Fruit fly (Drosophila melanogaster) whole organism, embryonic: ENCODE data around the gene Ir75b.

ENCODE experiments used
- BEAF-32 ChIP-seq: fragments of 200-800 bp; sonication (Bioruptor generic); optimal IDR thresholded peaks from 3 replicates; lab custom pipeline; 2017; ENCODE audit warnings: missing biosample characterization, missing genetic modification characterization, mild to moderate bottlenecking, moderate library complexity, missing genetic modification reagents
- Bdp1 ChIP-seq: fragments of 200-800 bp; sonication (Bioruptor generic); optimal IDR thresholded peaks from 3 replicates; lab custom pipeline; 2016; ENCODE audit warnings: missing biosample characterization, missing genetic modification characterization
- CG10565 ChIP-seq: fragments of 200-800 bp; sonication (Bioruptor generic); optimal IDR thresholded peaks from 3 replicates; lab custom pipeline; 2016; ENCODE audit warnings: missing biosample characterization, mild to moderate bottlenecking, missing genetic modification characterization
- CG11560 ChIP-seq: fragments of 200-800 bp; sonication (Bioruptor generic); IDR thresholded peaks from 3 replicates; pipeline ENCODE4 v1.3.6; 2022; ENCODE audit warnings: missing biosample characterization, missing genetic modification characterization
- CG14050 ChIP-seq: fragments of 200-800 bp; sonication (Bioruptor generic); IDR thresholded peaks from 3 replicates; pipeline ENCODE4 v1.3.6; 2022; ENCODE audit warnings: missing biosample characterization, missing genetic modification characterization
- CG15479 ChIP-seq: fragments of 200-800 bp; sonication (Bioruptor generic); optimal IDR thresholded peaks from 3 replicates; lab custom pipeline; 2019; ENCODE audit warnings: missing biosample characterization, mild to moderate bottlenecking, missing genetic modification characterization, moderate library complexity
- CG16815 ChIP-seq: fragments of 200-800 bp; sonication (Bioruptor generic); optimal IDR thresholded peaks from 3 replicates; lab custom pipeline; 2017; ENCODE audit warnings: missing biosample characterization, mild to moderate bottlenecking, missing genetic modification characterization
- CG18476 ChIP-seq: fragments of 200-800 bp; sonication (Bioruptor generic); optimal IDR thresholded peaks from 2 replicates; lab custom pipeline; 2016; ENCODE audit warnings: missing biosample characterization, mild to moderate bottlenecking, missing genetic modification characterization
- CG2116 ChIP-seq: fragments of 200-800 bp; sonication (Bioruptor generic); optimal IDR thresholded peaks from 3 replicates; lab custom pipeline; 2018; ENCODE audit warnings: missing biosample characterization, mild to moderate bottlenecking, missing genetic modification characterization
- CG34422 ChIP-seq: fragments of 200-800 bp; sonication (Bioruptor generic); IDR thresholded peaks from 3 replicates; pipeline ENCODE4 v1.3.6; 2022; ENCODE audit warnings: missing biosample characterization, missing genetic modification characterization
- CG3726 ChIP-seq: fragments of 200-800 bp; sonication (Bioruptor generic); IDR thresholded peaks from 3 replicates; pipeline ENCODE4, ENCODE4 v1.3.6; 2022; ENCODE audit warnings: missing biosample characterization, missing genetic modification characterization
- CG3995 ChIP-seq: fragments of 200-800 bp; sonication (Bioruptor generic); optimal IDR thresholded peaks from 3 replicates; lab custom pipeline; 2016; ENCODE audit warnings: missing biosample characterization, missing genetic modification characterization
- CG4617 ChIP-seq: fragments of 200-800 bp; sonication (Bioruptor generic); optimal IDR thresholded peaks from 3 replicates; lab custom pipeline; 2016; ENCODE audit warnings: missing biosample characterization, missing genetic modification characterization, borderline replicate concordance
- CG6683 ChIP-seq: fragments of 200-800 bp; sonication (Bioruptor generic); optimal IDR thresholded peaks from 2 replicates; lab custom pipeline; 2017; ENCODE audit warnings: missing biosample characterization, mild to moderate bottlenecking, missing genetic modification characterization, missing genetic modification reagents
- CG7372 ChIP-seq: fragments of 200-800 bp; sonication (Bioruptor generic); IDR thresholded peaks from 2 replicates; pipeline ENCODE4 v1.3.6; 2022; ENCODE audit warnings: missing biosample characterization, missing genetic modification characterization
- CG7987 ChIP-seq: fragments of 200-800 bp; sonication (Bioruptor generic); optimal IDR thresholded peaks from 2 replicates; lab custom pipeline; 2018; ENCODE audit warnings: missing biosample characterization, mild to moderate bottlenecking, missing genetic modification characterization, moderate library complexity
- CG8290 ChIP-seq, 3 experiments: fragments of 200-800 bp; sonication (Bioruptor generic); optimal IDR thresholded peaks; 2 replicates each; lab custom pipeline; 2016 to 2019; ENCODE audit warnings: missing biosample characterization in 3 of 3, missing genetic modification characterization in 3 of 3, mild to moderate bottlenecking in 2 of 3, moderate library complexity in 1 of 3
- CG8765 ChIP-seq: fragments of 200-800 bp; sonication (Bioruptor generic); IDR thresholded peaks from 2 replicates; pipeline ENCODE4 v1.3.6; 2022; ENCODE audit warnings: missing biosample characterization, missing genetic modification characterization
- CG9876 ChIP-seq: fragments of 200-800 bp; sonication (Bioruptor generic); optimal IDR thresholded peaks from 2 replicates; lab custom pipeline; 2016; ENCODE audit warnings: missing biosample characterization, missing genetic modification characterization
- CTCF ChIP-seq: fragments of 200-800 bp; sonication (Bioruptor generic); optimal IDR thresholded peaks from 2 replicates; lab custom pipeline; 2017; ENCODE audit warnings: missing biosample characterization, mild to moderate bottlenecking, missing genetic modification characterization, moderate library complexity
- HLH4C ChIP-seq: fragments of 200-800 bp; sonication (Bioruptor generic); IDR thresholded peaks from 3 replicates; pipeline ENCODE4 v1.3.6; 2022; ENCODE audit warnings: missing biosample characterization, missing genetic modification characterization; ENCODE audit not compliant: partially characterized antibody
- Lim3 ChIP-seq: fragments of 200-800 bp; sonication (Bioruptor generic); IDR thresholded peaks from 2 replicates; pipeline ENCODE4 v1.3.6; 2022; ENCODE audit warnings: missing biosample characterization, missing genetic modification characterization
- Mes4 ChIP-seq: fragments of 200-800 bp; sonication (Bioruptor generic); optimal IDR thresholded peaks from 2 replicates; lab custom pipeline; 2016; ENCODE audit warnings: missing biosample characterization, missing genetic modification characterization
- Myb ChIP-seq: fragments of 200-800 bp; sonication (Bioruptor generic); optimal IDR thresholded peaks from 2 replicates; lab custom pipeline; 2016; ENCODE audit warnings: missing biosample characterization, missing genetic modification characterization
- NFAT ChIP-seq: fragments of 200-800 bp; sonication (Bioruptor generic); IDR thresholded peaks from 2 replicates; pipeline ENCODE4 v1.3.6; 2022; ENCODE audit warnings: missing biosample characterization, missing genetic modification characterization
- Spps ChIP-seq: fragments of 200-800 bp; sonication (Bioruptor generic); optimal IDR thresholded peaks from 2 replicates; lab custom pipeline; 2018; ENCODE audit warnings: missing biosample characterization, mild to moderate bottlenecking, missing genetic modification characterization
- Sry-δ ChIP-seq: fragments of 200-800 bp; sonication (Bioruptor generic); optimal IDR thresholded peaks from 2 replicates; lab custom pipeline; 2016; ENCODE audit warnings: missing biosample characterization, missing genetic modification characterization
- Xbp1 ChIP-seq: fragments of 200-800 bp; sonication (Bioruptor generic); optimal IDR thresholded peaks from 3 replicates; lab custom pipeline; 2016; ENCODE audit warnings: missing biosample characterization, mild to moderate bottlenecking, missing genetic modification characterization
- az2 ChIP-seq: fragments of 200-800 bp; sonication (Bioruptor generic); optimal IDR thresholded peaks from 3 replicates; lab custom pipeline; 2016; ENCODE audit warnings: missing biosample characterization, missing genetic modification characterization
- chif ChIP-seq, 2 experiments: fragments of 200-800 bp; sonication (Bioruptor generic); optimal IDR thresholded peaks; 3 replicates each; lab custom pipeline; 2016; ENCODE audit warnings: missing biosample characterization in 2 of 2, missing genetic modification characterization in 2 of 2
- chinmo ChIP-seq: fragments of 200-800 bp; sonication (Bioruptor generic); IDR thresholded peaks from 4 replicates; pipeline ENCODE4 v1.3.6; 2022; ENCODE audit warnings: missing biosample characterization, missing genetic modification characterization; ENCODE audit not compliant: partially characterized antibody
- emc ChIP-seq: fragments of 200-800 bp; sonication (Bioruptor generic); optimal IDR thresholded peaks from 2 replicates; lab custom pipeline; 2016; ENCODE audit warnings: missing biosample characterization, missing genetic modification characterization
- ems ChIP-seq: fragments of 200-800 bp; sonication (Bioruptor generic); optimal IDR thresholded peaks from 3 replicates; lab custom pipeline; 2016; ENCODE audit warnings: missing biosample characterization, missing genetic modification characterization
- fd3F ChIP-seq: fragments of 200-800 bp; sonication (Bioruptor generic); optimal IDR thresholded peaks from 2 replicates; lab custom pipeline; 2018; ENCODE audit warnings: missing biosample characterization, mild to moderate bottlenecking, missing genetic modification characterization, moderate library complexity
- fd64A ChIP-seq: fragments of 200-800 bp; sonication (Bioruptor generic); optimal IDR thresholded peaks from 3 replicates; lab custom pipeline; 2018; ENCODE audit warnings: missing biosample characterization, mild to moderate bottlenecking, missing genetic modification characterization
- gcm ChIP-seq: fragments of 200-800 bp; sonication (Bioruptor generic); optimal IDR thresholded peaks from 2 replicates; lab custom pipeline; 2019; ENCODE audit warnings: missing biosample characterization, mild to moderate bottlenecking, missing genetic modification characterization, moderate library complexity
- gfzf ChIP-seq: fragments of 200-800 bp; sonication (Bioruptor generic); optimal IDR thresholded peaks from 2 replicates; lab custom pipeline; 2016; ENCODE audit warnings: missing biosample characterization, mild to moderate bottlenecking, missing genetic modification characterization, moderate library complexity
- klu ChIP-seq: fragments of 200-800 bp; sonication (Bioruptor generic); IDR thresholded peaks from 2 replicates; pipeline ENCODE4 v1.3.6; 2022; ENCODE audit warnings: missing biosample characterization, missing genetic modification characterization
- nerfin-1 ChIP-seq: fragments of 200-800 bp; sonication (Bioruptor generic); optimal IDR thresholded peaks from 3 replicates; lab custom pipeline; 2019; ENCODE audit warnings: missing biosample characterization, mild to moderate bottlenecking, missing genetic modification characterization, moderate library complexity
- nmo ChIP-seq: fragments of 200-800 bp; sonication (Bioruptor generic); optimal IDR thresholded peaks from 2 replicates; lab custom pipeline; 2018; ENCODE audit warnings: missing biosample characterization, mild to moderate bottlenecking, missing genetic modification characterization, moderate library complexity
- oc ChIP-seq: fragments of 200-800 bp; sonication (Bioruptor generic); optimal IDR thresholded peaks from 2 replicates; lab custom pipeline; 2018; ENCODE audit warnings: missing biosample characterization, mild to moderate bottlenecking, missing genetic modification characterization, moderate library complexity
- onecut ChIP-seq: fragments of 200-800 bp; sonication (Bioruptor generic); IDR thresholded peaks from 2 replicates; pipeline ENCODE4 v1.3.6; 2022; ENCODE audit warnings: missing biosample characterization, missing genetic modification characterization
- otp ChIP-seq: fragments of 200-800 bp; sonication (Bioruptor generic); IDR thresholded peaks from 3 replicates; pipeline ENCODE4, ENCODE4 v1.3.6; 2022; ENCODE audit warnings: missing biosample characterization, missing genetic modification characterization
- pfk ChIP-seq: fragments of 200-800 bp; sonication (Bioruptor generic); optimal IDR thresholded peaks from 2 replicates; lab custom pipeline; 2018; ENCODE audit warnings: missing biosample characterization, mild to moderate bottlenecking, missing genetic modification characterization, moderate library complexity
- pho ChIP-seq: fragments of 200-800 bp; sonication (Bioruptor generic); optimal IDR thresholded peaks from 2 replicates; lab custom pipeline; 2016; ENCODE audit warnings: missing biosample characterization, missing genetic modification characterization
- phol ChIP-seq: fragments of 200-800 bp; sonication (Bioruptor generic); optimal IDR thresholded peaks from 3 replicates; lab custom pipeline; 2018; ENCODE audit warnings: missing biosample characterization, mild to moderate bottlenecking, missing genetic modification characterization, moderate library complexity
- pum ChIP-seq: fragments of 200-800 bp; sonication (Bioruptor generic); optimal IDR thresholded peaks from 2 replicates; lab custom pipeline; 2016; ENCODE audit warnings: missing biosample characterization, missing genetic modification characterization
- ro ChIP-seq: fragments of 200-800 bp; sonication (Bioruptor generic); IDR thresholded peaks from 2 replicates; pipeline ENCODE4 v1.3.6; 2022; ENCODE audit warnings: missing biosample characterization, missing genetic modification characterization
- sens ChIP-seq: fragments of 200-800 bp; sonication (Bioruptor generic); peaks from one replicate; lab custom pipeline; 2016; ENCODE audit warnings: missing biosample characterization, missing genetic modification characterization
- seq ChIP-seq: fragments of 200-800 bp; sonication (Bioruptor generic); IDR thresholded peaks from 2 replicates; pipeline ENCODE4 v1.3.6; 2022; ENCODE audit warnings: missing biosample characterization, missing genetic modification characterization
- slp2 ChIP-seq: fragments of 200-800 bp; sonication (Bioruptor generic); optimal IDR thresholded peaks from 2 replicates; lab custom pipeline; 2016; ENCODE audit warnings: missing biosample characterization, missing genetic modification characterization
- unpg ChIP-seq: fragments of 200-800 bp; sonication (Bioruptor generic); optimal IDR thresholded peaks from 3 replicates; lab custom pipeline; 2018; ENCODE audit warnings: missing biosample characterization, mild to moderate bottlenecking, missing genetic modification characterization, moderate library complexity
- usp ChIP-seq: fragments of >200 bp; optimal IDR thresholded peaks from 2 replicates; lab custom pipeline; 2017; ENCODE audit warnings: missing biosample characterization, missing genetic modification characterization

Ir75b gene

DNA sequence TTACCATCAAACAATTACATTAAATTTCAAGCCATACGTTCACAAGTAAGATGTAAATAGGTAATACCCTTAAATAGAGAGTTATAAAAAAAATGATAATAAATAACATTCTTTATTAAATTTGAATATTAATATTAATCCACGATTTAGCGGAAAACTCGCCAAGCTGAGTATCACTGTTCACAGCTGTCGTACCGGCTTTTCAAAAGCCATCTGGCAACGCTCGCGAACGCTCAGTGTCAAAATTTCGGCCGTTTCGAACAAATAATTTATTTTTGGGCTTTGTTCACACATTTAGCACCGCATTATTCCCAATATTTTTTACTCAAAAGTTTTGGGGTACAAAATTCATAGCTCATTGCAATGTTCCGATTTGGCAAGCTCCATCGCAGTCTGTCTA, 29.5 kb upstream of the Ir75b start, which contains the start of gene TrpRS-m (continued):
- no peak for TF ChIP-seq CG10565 (GFP tag; lab: Kevin White, UChicago)
- peak; percentile 29 for TF ChIP-seq CG3995
- TF ChIP-seq CG4617 (GFP tag; lab: Kevin White, UChicago) = peak; percentile 1
- TF ChIP-seq phol (tag; lab: Kevin White, UChicago) = peak; percentile 23
- no peak for TF ChIP-seq pfk (GFP tag; lab: Kevin White, UChicago)
- no peak for TF ChIP-seq pho
- TF ChIP-seq ems (GFP tag; lab: Kevin White, UChicago) = no peak
- TF ChIP-seq fd64A (GFP tag; lab: Kevin White, UChicago) = no peak
- TF ChIP-seq otp = no peak
- TF ChIP-seq CG3726 (GFP tag; lab: Robert Waterston, UW) = no peak
- no peak for TF ChIP-seq slp2
- peak; percentile 14 for TF ChIP-seq CG2116
- no peak for TF ChIP-seq CG6683 (GFP tag; lab: Kevin White, UChicago)
- TF ChIP-seq ro (GFP tag; lab: Robert Waterston, UW) = no peak
- no peak for TF ChIP-seq HLH4C (GFP tag; lab: Robert Waterston, UW)
- no peak for TF ChIP-seq Xbp1 (GFP tag; lab: Kevin White, UChicago)
- TF ChIP-seq Lim3 = no peak
- TF ChIP-seq CG16815 = no peak
- no peak for TF ChIP-seq seq (GFP tag; lab: Robert Waterston, UW)
- no peak for TF ChIP-seq emc (GFP tag; lab: Kevin White, UChicago)
- TF ChIP-seq usp (GFP tag; lab: Kevin White, UChicago) = no peak
- TF ChIP-seq chinmo (GFP tag; lab: Robert Waterston, UW) = no peak
- no peak for TF ChIP-seq unpg (GFP tag; lab: Kevin White, UChicago)
- no peak for TF ChIP-seq oc (tag; lab: Kevin White, UChicago)
- TF ChIP-seq fd3F (GFP tag; lab: Kevin White, UChicago) = no peak
- no peak for TF ChIP-seq gcm (GFP tag; lab: Kevin White, UChicago)
- TF ChIP-seq onecut (GFP tag; lab: Robert Waterston, UW) = no peak
- no peak for TF ChIP-seq CG11560 (tag; lab: Robert Waterston, UW)
- TF ChIP-seq chif (GFP tag; optimal IDR thresholded peaks at IDR 0.05; lab: Kevin White, UChicago) = no peak
- TF ChIP-seq Spps (tag; lab: Kevin White, UChicago) = no peak
- TF ChIP-seq Myb (GFP tag; lab: Kevin White, UChicago) = peak; percentile 30
- no peak for TF ChIP-seq CG9876 (GFP tag; lab: Kevin White, UChicago)
- TF ChIP-seq CG15479 (GFP tag; lab: Kevin White, UChicago) = no peak
- no peak for TF ChIP-seq sens
- no peak for TF ChIP-seq CG8290 (GFP tag; optimal IDR thresholded peaks at IDR 0.05; lab: Kevin White, UChicago)
- no peak for TF ChIP-seq CG8290 (tag; optimal IDR thresholded peaks at IDR 0.05; lab: Kevin White, UChicago)
- no peak for TF ChIP-seq nerfin-1
- no peak for TF ChIP-seq NFAT (GFP tag; lab: Robert Waterston, UW)
- TF ChIP-seq Mes4 = no peak
- no peak for TF ChIP-seq CG8765 (GFP tag; lab: Robert Waterston, UW)
- TF ChIP-seq CG34422 (GFP tag; lab: Robert Waterston, UW) = peak; percentile 77; the same call in 1 of the 3 replicates
- TF ChIP-seq CG14050 = no peak
- peak; percentile 4 for TF ChIP-seq nmo (GFP tag; lab: Kevin White, UChicago)
- peak; percentile 3 for TF ChIP-seq BEAF-32 (GFP tag; lab: Kevin White, UChicago)
- no peak for TF ChIP-seq Sry-δ (GFP tag; lab: Kevin White, UChicago)
- TF ChIP-seq gfzf = no peak
- no peak for TF ChIP-seq CG7372 (GFP tag; lab: Robert Waterston, UW)
- no peak for TF ChIP-seq CG7987 (GFP tag; lab: Kevin White, UChicago)
- no peak for TF ChIP-seq pum (GFP tag; lab: Kevin White, UChicago)
- TF ChIP-seq CG18476 (GFP tag; lab: Kevin White, UChicago) = no peak
- TF ChIP-seq klu = no peak
- TF ChIP-seq Bdp1 (GFP tag; lab: Kevin White, UChicago) = no peak
- TF ChIP-seq CTCF (GFP tag; lab: Kevin White, UChicago) = no peak
- no peak for TF ChIP-seq az2
